Worm (Caenorhabditis elegans) whole organism, young adult: ENCODE results near the gene F48B9.1.

Experiments used
- B0261.1 ChIP-seq: sonication (generic microtip); optimal IDR thresholded peaks from 2 replicates; lab custom pipeline; 2016; ENCODE audit warnings: mild to moderate bottlenecking, missing genetic modification characterization, moderate library complexity, missing compliant biosample characterization
- D2030.7 ChIP-seq: fragments of 200-800 bp; sonication (Bioruptor generic); IDR thresholded peaks from 2 replicates; pipeline ENCODE4 v1.3.6; 2022; ENCODE audit warnings: missing genetic modification reagents, missing genetic modification characterization, missing compliant biosample characterization
- F22D6.2 ChIP-seq: sonication (generic microtip); optimal IDR thresholded peaks from 2 replicates; lab custom pipeline; 2016; ENCODE audit warnings: mild to moderate bottlenecking, missing genetic modification characterization, missing compliant biosample characterization
- F33H1.4 ChIP-seq: fragments of 200-800 bp; sonication (Bioruptor generic); IDR thresholded peaks from 2 replicates; pipeline ENCODE4 v1.3.6; 2022; ENCODE audit warnings: missing genetic modification reagents, missing genetic modification characterization, missing compliant biosample characterization
- K12H6.12 ChIP-seq: fragments of 200-800 bp; sonication (Bioruptor generic); optimal IDR thresholded peaks from 2 replicates; lab custom pipeline; 2018; ENCODE audit warnings: mild to moderate bottlenecking, missing genetic modification characterization, missing compliant biosample characterization
- Y53F4B.3 ChIP-seq: fragments of 200-800 bp; sonication (Bioruptor generic); IDR thresholded peaks from 2 replicates; pipeline ENCODE4 v1.3.6; 2022; ENCODE audit warnings: missing genetic modification reagents, missing genetic modification characterization, missing compliant biosample characterization
- Y56A3A.18 ChIP-seq: fragments of 200-800 bp; sonication (Bioruptor generic); IDR thresholded peaks from 2 replicates; pipeline ENCODE4 v1.3.6; 2022; ENCODE audit warnings: missing genetic modification reagents, missing genetic modification characterization, missing compliant biosample characterization
- ZK185.1 ChIP-seq: sonication (generic microtip); optimal IDR thresholded peaks from 2 replicates; lab custom pipeline; 2016; ENCODE audit warnings: mild to moderate bottlenecking, missing genetic modification characterization, missing compliant biosample characterization; ENCODE audit not compliant: poor library complexity, severe bottlenecking
- aptf-2 ChIP-seq: fragments of 200-800 bp; sonication (Bioruptor generic); conservative IDR thresholded peaks from 2 replicates; pipeline ENCODE4 v1.3.6; 2022; ENCODE audit warnings: missing genetic modification reagents, missing genetic modification characterization, missing compliant biosample characterization
- attf-6 ChIP-seq: fragments of 200-800 bp; sonication (Bioruptor generic); IDR thresholded peaks from 2 replicates; pipeline ENCODE4 v1.3.6; 2022; ENCODE audit warnings: missing genetic modification reagents, missing genetic modification characterization, missing compliant biosample characterization
- bed-2 ChIP-seq: fragments of 200-800 bp; sonication (Bioruptor generic); IDR thresholded peaks from 2 replicates; pipeline ENCODE4 v1.3.6; 2022; ENCODE audit warnings: missing genetic modification reagents, missing genetic modification characterization, missing compliant biosample characterization
- cebp-1 ChIP-seq, 2 experiments: fragments of 200-800 bp in 1 of 2; sonication (Bioruptor generic) in 1 of 2; sonication (generic microtip) in 1 of 2; IDR thresholded peaks in 1 of 2; optimal IDR thresholded peaks in 1 of 2; 2 replicates each; pipeline versions ENCODE4 v1.3.6 to Lab custom; 2017 to 2022; ENCODE audit warnings: missing compliant biosample characterization in 2 of 2, missing genetic modification characterization in 2 of 2, mild to moderate bottlenecking in 1 of 2, missing genetic modification reagents in 1 of 2, moderate library complexity in 1 of 2
- ceh-91 ChIP-seq: fragments of 200-800 bp; sonication (Bioruptor generic); IDR thresholded peaks from 2 replicates; pipeline ENCODE4 v1.3.6; 2022; ENCODE audit warnings: missing genetic modification reagents, missing genetic modification characterization, missing compliant biosample characterization
- die-1 ChIP-seq: sonication (generic microtip); optimal IDR thresholded peaks from 2 replicates; lab custom pipeline; 2016; ENCODE audit warnings: missing genotype, mild to moderate bottlenecking, missing genetic modification characterization, missing compliant biosample characterization
- efl-1 ChIP-seq: fragments of 150-350 bp; optimal IDR thresholded peaks from 2 replicates; lab custom pipeline; 2014; ENCODE audit warnings: missing biosample characterization, missing genetic modification reagents, missing genetic modification characterization
- egl-18 ChIP-seq: fragments of 200-800 bp; sonication (Bioruptor generic); IDR thresholded peaks from 2 replicates; pipeline ENCODE4 v1.3.6; 2022; ENCODE audit warnings: missing genetic modification reagents, missing genetic modification characterization, missing compliant biosample characterization
- egrh-3 ChIP-seq: fragments of 200-800 bp; sonication (Bioruptor generic); IDR thresholded peaks from 2 replicates; pipeline ENCODE4 v1.3.6; 2022; ENCODE audit warnings: missing genetic modification reagents, missing genetic modification characterization, missing compliant biosample characterization
- ekl-4 ChIP-seq: fragments of 200-800 bp; sonication (Bioruptor generic); IDR thresholded peaks from 2 replicates; pipeline ENCODE4 v1.3.6; 2022; ENCODE audit warnings: missing genetic modification reagents, missing genetic modification characterization, missing compliant biosample characterization
- hlh-12 ChIP-seq: sonication (generic microtip); optimal IDR thresholded peaks from 2 replicates; lab custom pipeline; 2016; ENCODE audit warnings: missing genetic modification characterization, missing compliant biosample characterization
- let-526 ChIP-seq: fragments of 200-800 bp; sonication (Bioruptor generic); IDR thresholded peaks from 2 replicates; pipeline ENCODE4 v1.3.6; 2022; ENCODE audit warnings: missing genetic modification reagents, missing genetic modification characterization, missing compliant biosample characterization
- lin-26 ChIP-seq: fragments of 200-800 bp; sonication (Bioruptor generic); IDR thresholded peaks from 2 replicates; pipeline ENCODE4 v1.3.6; 2022; ENCODE audit warnings: missing genetic modification reagents, missing genetic modification characterization, missing compliant biosample characterization
- lin-35 ChIP-seq, 3 experiments: fragments of 150-350 bp in 2 of 3; sonication (generic microtip) in 1 of 3; optimal IDR thresholded peaks; 2 replicates each; lab custom pipeline; 2014 to 2018; ENCODE audit warnings: missing biosample characterization in 3 of 3, missing genetic modification characterization in 3 of 3, missing genetic modification reagents in 3 of 3
- lsl-1 ChIP-seq: fragments of 200-800 bp; sonication (Bioruptor generic); optimal IDR thresholded peaks from 2 replicates; lab custom pipeline; 2018; ENCODE audit warnings: mild to moderate bottlenecking, missing genetic modification characterization, moderate library complexity, missing compliant biosample characterization
- nfya-1 ChIP-seq: sonication (generic microtip); optimal IDR thresholded peaks from 2 replicates; lab custom pipeline; 2017; ENCODE audit warnings: antibody characterized with exemption, missing compliant biosample characterization, missing genetic modification characterization, borderline replicate concordance; ENCODE audit not compliant: insufficient read depth
- nfya-2 ChIP-seq: fragments of 200-800 bp; sonication (Bioruptor generic); IDR thresholded peaks from 2 replicates; pipeline ENCODE4 v1.3.6; 2022; ENCODE audit warnings: missing genetic modification reagents, missing genetic modification characterization, missing compliant biosample characterization
- nfyb-1 ChIP-seq: fragments of 200-800 bp; sonication (Bioruptor generic); IDR thresholded peaks from 2 replicates; pipeline ENCODE4 v1.3.6; 2022; ENCODE audit warnings: missing genetic modification reagents, missing genetic modification characterization, missing compliant biosample characterization
- nhr-80 ChIP-seq: sonication (generic microtip); optimal IDR thresholded peaks from 2 replicates; lab custom pipeline; 2016; ENCODE audit warnings: missing genetic modification characterization, missing compliant biosample characterization
- pbrm-1 ChIP-seq: fragments of 200-800 bp; sonication (Bioruptor generic); IDR thresholded peaks from 2 replicates; pipeline ENCODE4 v1.3.6; 2022; ENCODE audit warnings: missing genetic modification reagents, missing genetic modification characterization, missing compliant biosample characterization
- pha-4 ChIP-seq: fragments of 150-350 bp; sonication (generic microtip); optimal IDR thresholded peaks from 2 replicates; lab custom pipeline; 2014; ENCODE audit warnings: missing biosample characterization, missing genetic modification reagents, missing genetic modification characterization
- rcor-1 ChIP-seq: fragments of 200-800 bp; sonication (Bioruptor generic); IDR thresholded peaks from 2 replicates; pipeline ENCODE4 v1.3.6; 2022; ENCODE audit warnings: missing genetic modification reagents, missing genetic modification characterization, missing compliant biosample characterization
- sea-2 ChIP-seq: fragments of 200-800 bp; sonication (Bioruptor generic); IDR thresholded peaks from 2 replicates; pipeline ENCODE4 v1.3.6; 2022; ENCODE audit warnings: missing genetic modification characterization, missing compliant biosample characterization
- sptf-2 ChIP-seq: fragments of 200-800 bp; sonication (Bioruptor generic); optimal IDR thresholded peaks from 2 replicates; lab custom pipeline; 2018; ENCODE audit warnings: mild to moderate bottlenecking, missing genetic modification characterization, missing compliant biosample characterization
- tlf-1 ChIP-seq: fragments of 200-800 bp; sonication (Bioruptor generic); optimal IDR thresholded peaks from 2 replicates; lab custom pipeline; 2018; ENCODE audit warnings: mild to moderate bottlenecking, missing genetic modification characterization, missing compliant biosample characterization
- ztf-25 ChIP-seq: fragments of 200-800 bp; sonication (Bioruptor generic); IDR thresholded peaks from 2 replicates; pipeline ENCODE4 v1.3.6; 2022; ENCODE audit warnings: missing genetic modification reagents, missing genetic modification characterization, missing compliant biosample characterization
- ztf-28 ChIP-seq: fragments of 200-800 bp; sonication (Bioruptor generic); IDR thresholded peaks from 2 replicates; pipeline ENCODE4 v1.3.6; 2022; ENCODE audit warnings: missing genetic modification reagents, missing genetic modification characterization, missing compliant biosample characterization

Gene F48B9.1

DNA sequence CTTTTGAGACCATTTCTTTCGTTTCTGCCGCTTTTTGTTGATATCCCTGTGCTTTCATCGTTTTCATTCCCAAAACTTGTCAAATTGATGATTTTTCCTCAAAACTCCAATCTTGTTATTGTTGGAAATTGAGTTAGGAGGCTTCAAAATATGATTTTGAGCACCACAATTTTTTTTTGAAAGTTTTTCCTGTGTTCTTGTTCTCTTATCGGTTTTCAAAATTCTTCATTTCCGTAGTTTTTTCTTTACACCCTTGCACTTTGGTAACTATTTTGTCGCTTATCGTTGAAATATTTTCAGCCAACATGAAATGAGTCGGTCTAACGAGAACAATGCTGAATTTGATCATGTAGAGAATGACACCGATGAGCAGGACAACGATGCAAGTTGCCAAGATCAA is at the start of gene F48B9.1:
Gene F48B9.1 (plus strand): TSS at position 301 of the 400 bp plus-strand sequence.
- TF ChIP-seq cebp-1 (GFP tag; IDR thresholded peaks at IDR 0.05; lab: Robert Waterston, UW) (no peak), cebp-1 (tag; optimal IDR thresholded peaks at IDR 0.05; lab: Kevin White, UChicago) (no peak), lin-35 (GFP tag; optimal IDR thresholded peaks at IDR 0.05; lab: Kevin White, UChicago) (no peak), B0261.1 (tag; lab: Kevin White, UChicago) (no peak), sptf-2 (GFP tag; lab: Kevin White, UChicago) (no peak), attf-6 (GFP tag; lab: Robert Waterston, UW) (no peak), tlf-1 (GFP tag; lab: Kevin White, UChicago) (no peak), die-1 (tag; lab: Kevin White, UChicago) (no peak), pha-4 (no peak), nhr-80 (no peak), ztf-28 (GFP tag; lab: Robert Waterston, UW) (no peak), K12H6.12 (no peak), F22D6.2 (no peak), D2030.7 (GFP tag; lab: Robert Waterston, UW) (no peak), Y56A3A.18 (no peak), let-526 (GFP tag; lab: Robert Waterston, UW) (no peak), rcor-1 (GFP tag; lab: Robert Waterston, UW) (no peak)
- TF ChIP-seq, all 124 proteins: peak for 0

DNA sequence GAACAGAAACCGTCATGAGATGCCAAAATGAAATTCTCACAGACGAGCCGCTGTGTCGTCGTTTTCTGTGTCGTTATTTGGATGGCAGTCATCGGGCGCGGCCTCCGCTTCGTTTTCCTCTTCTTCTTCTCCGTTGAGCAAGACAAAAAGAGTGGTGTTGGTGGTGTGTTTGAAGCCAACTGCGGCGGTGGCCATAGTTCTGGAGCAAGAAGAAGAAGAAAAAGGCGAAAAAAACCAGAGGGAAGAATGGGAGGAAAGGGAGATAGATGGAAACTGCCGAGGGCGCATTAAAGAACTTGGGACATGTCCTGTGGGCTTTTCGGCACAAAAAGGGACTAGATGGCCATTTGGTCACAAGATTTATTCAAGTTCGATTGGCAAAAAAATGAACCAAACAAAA is 49.0 kb upstream of the F48B9.1 start, which contains the start of gene F53B1.9:
Gene F53B1.9 (minus strand): TSS at position 195 of the 400 bp plus-strand sequence.
- TF ChIP-seq lin-26: no peak

DNA sequence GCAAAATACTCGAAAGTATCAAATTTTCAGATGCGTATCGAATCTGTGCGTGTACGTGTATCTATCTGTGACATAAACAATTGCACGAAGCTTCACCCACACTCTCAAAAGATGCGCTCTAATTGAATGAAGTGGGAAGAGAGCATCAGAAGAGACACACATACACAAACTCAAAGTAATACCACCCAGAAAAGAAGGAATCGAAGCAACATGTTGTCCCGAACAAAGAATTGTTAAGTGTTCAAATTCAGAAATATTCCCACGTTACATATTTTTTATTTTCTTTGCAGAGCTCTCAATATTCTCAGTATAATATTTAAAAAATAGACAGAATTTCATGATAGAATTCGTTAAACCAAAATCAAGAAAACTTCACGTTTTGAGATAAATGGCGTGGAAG is 43.8 kb upstream of the F48B9.1 start:
- no peak for TF ChIP-seq Y53F4B.3 (GFP tag; lab: Robert Waterston, UW)
- no peak for TF ChIP-seq pha-4
- no peak for TF ChIP-seq pbrm-1 (GFP tag; lab: Robert Waterston, UW)
- TF ChIP-seq egrh-3 (GFP tag; lab: Robert Waterston, UW): no peak
- no peak for TF ChIP-seq ekl-4 (GFP tag; lab: Robert Waterston, UW)
- TF ChIP-seq die-1 (tag; lab: Kevin White, UChicago): no peak
- TF ChIP-seq nfya-2 (GFP tag; lab: Robert Waterston, UW): no peak
- TF ChIP-seq egl-18 (GFP tag; lab: Robert Waterston, UW): no peak
- TF ChIP-seq D2030.7 (GFP tag; lab: Robert Waterston, UW): no peak
- no peak for TF ChIP-seq efl-1 (GFP tag; lab: Kevin White, UChicago)
- TF ChIP-seq cebp-1 (GFP tag; IDR thresholded peaks at IDR 0.05; lab: Robert Waterston, UW): no peak
- TF ChIP-seq cebp-1 (tag; optimal IDR thresholded peaks at IDR 0.05; lab: Kevin White, UChicago): no peak
- no peak for TF ChIP-seq F33H1.4 (GFP tag; lab: Robert Waterston, UW)

DNA sequence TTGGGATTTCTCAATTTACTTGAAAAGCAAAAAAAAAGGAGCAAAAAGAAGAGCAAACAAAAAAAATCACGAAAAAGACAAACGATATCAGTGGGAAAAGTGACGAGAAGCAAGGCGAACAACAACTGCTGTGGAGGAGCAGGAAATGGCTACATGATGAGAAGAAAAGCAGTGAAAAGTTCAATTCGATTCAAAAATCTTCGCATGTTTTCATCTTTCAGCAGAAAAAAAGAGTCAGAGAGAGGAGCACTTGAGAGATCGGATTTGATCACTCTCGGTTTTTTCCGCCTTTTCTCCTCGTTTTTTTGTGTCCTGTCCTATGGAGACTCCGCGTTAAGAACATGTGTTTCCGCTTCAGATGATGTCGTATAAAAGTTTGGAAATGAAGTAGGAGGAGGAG is 41.8 kb upstream of the F48B9.1 start:
- TF ChIP-seq aptf-2: no peak
- no peak for TF ChIP-seq sea-2 (GFP tag; lab: Robert Waterston, UW)
- TF ChIP-seq, all 124 proteins: peak for 0

DNA sequence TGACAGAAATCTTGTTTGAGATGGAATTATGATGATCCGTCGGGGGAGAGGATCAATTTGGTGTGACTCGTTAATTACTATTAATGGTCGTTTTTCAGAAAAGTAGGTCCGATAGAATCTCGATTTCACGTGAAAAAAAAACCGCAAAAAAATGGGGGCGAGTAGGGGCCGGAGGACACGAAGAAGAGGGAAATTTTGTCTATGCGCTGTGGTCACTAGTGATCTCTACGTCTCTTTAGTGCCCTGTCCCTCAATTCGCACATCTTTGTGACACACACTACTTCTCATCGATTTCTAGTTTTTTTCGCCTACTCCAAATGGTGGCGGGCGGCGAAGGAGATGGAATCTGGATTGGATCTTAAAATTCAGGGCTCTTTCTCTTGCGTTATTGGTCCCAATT is 40.1 kb upstream of the F48B9.1 start:
- TF ChIP-seq hlh-12 (tag; lab: Kevin White, UChicago) (no peak), egl-18 (GFP tag; lab: Robert Waterston, UW) (0 out of 2 replicates have a peak, but pooled peaks have one; percentile 19)

DNA sequence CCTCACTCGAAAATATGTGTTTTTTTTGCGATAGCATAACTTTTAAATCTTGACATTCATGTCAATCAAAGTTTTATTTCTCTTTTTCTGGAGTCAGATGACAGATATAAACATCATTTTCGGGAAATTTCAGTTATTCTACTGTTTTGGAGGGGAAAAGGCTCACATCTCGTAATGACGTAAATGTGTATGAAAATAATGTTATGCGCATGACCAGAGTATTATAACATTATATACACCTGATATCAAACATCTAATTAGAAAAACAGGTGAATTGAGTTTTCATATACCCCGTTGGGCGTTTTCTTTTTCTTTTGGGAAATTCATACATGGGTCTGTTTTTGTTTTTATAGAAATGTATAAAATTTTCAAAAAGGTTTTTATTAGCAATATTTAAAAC is 36.5 kb upstream of the F48B9.1 start:
- TF ChIP-seq lsl-1 (GFP tag; lab: Kevin White, UChicago) (no peak), aptf-2 (no peak), ztf-25 (GFP tag; lab: Robert Waterston, UW) (no peak), ZK185.1 (no peak), nfya-1 (no peak), bed-2 (GFP tag; lab: Robert Waterston, UW) (no peak), nfyb-1 (GFP tag; lab: Robert Waterston, UW) (no peak), ceh-91 (GFP tag; lab: Robert Waterston, UW) (no peak), B0261.1 (tag; lab: Kevin White, UChicago) (no peak)
